Worm (Caenorhabditis elegans) whole organism, L4/young adult: ENCODE data around the gene egl-26.

ENCODE experiments used
- W03F9.2 ChIP-seq: fragments of 150-350 bp; optimal IDR thresholded peaks from 2 replicates; lab custom pipeline; 2014; ENCODE audit warnings: missing biosample characterization, missing genetic modification characterization
- dao-5 ChIP-seq: sonication (generic microtip); optimal IDR thresholded peaks from 2 replicates; lab custom pipeline; 2016; ENCODE audit warnings: missing genotype, missing genetic modification characterization, moderate library complexity, missing compliant biosample characterization
- him-1 ChIP-seq: sonication (generic microtip); optimal IDR thresholded peaks from 2 replicates; lab custom pipeline; 2016; ENCODE audit warnings: missing genotype, missing genetic modification reagents, missing genetic modification characterization, missing compliant biosample characterization

- TF ChIP-seq dao-5 (tag; lab: Kevin White, UChicago) (no peak), him-1 (tag; lab: Kevin White, UChicago) (no peak), W03F9.2 (no peak)
These were observed 14.2 kb upstream of the egl-26 start, which contains the start of gene tre-5 for ce11 chrII:55204-55603.
